Fruit fly (Drosophila melanogaster) whole organism, prepupa: ENCODE results near the gene eIF3h.
A peak's percentile ranks its signal among the peaks of the same experiment; 100 is the strongest.

Source experiments
- CG10631 ChIP-seq: fragments of 200-800 bp; sonication (Bioruptor generic); optimal IDR thresholded peaks from 2 replicates; lab custom pipeline; 2016; ENCODE audit warnings: missing biosample characterization, missing genetic modification characterization
- CG10669 ChIP-seq: fragments of 200-800 bp; sonication (Bioruptor generic); optimal IDR thresholded peaks from 3 replicates; lab custom pipeline; 2018; ENCODE audit warnings: missing biosample characterization, mild to moderate bottlenecking, missing genetic modification characterization, moderate library complexity
- CG11294 ChIP-seq: fragments of 200-800 bp; sonication (Bioruptor generic); IDR thresholded peaks from 2 replicates; pipeline ENCODE4 v1.3.6; 2022; ENCODE audit warnings: missing biosample characterization, missing genetic modification characterization
- CG11762 ChIP-seq: fragments of 200-800 bp; sonication (Bioruptor generic); optimal IDR thresholded peaks from 3 replicates; lab custom pipeline; 2016; ENCODE audit warnings: missing biosample characterization, missing genetic modification characterization; ENCODE audit not compliant: insufficient read depth
- CG11902 ChIP-seq: fragments of 200-800 bp; sonication (Bioruptor generic); optimal IDR thresholded peaks from 3 replicates; lab custom pipeline; 2016; ENCODE audit warnings: missing biosample characterization, missing genetic modification characterization
- CG15336 ChIP-seq: fragments of 200-800 bp; sonication (Bioruptor generic); IDR thresholded peaks from 2 replicates; pipeline ENCODE4 v1.3.6; 2022; ENCODE audit warnings: missing biosample characterization, missing genetic modification characterization
- CG1621 ChIP-seq: fragments of 200-800 bp; sonication (Bioruptor generic); optimal IDR thresholded peaks from 3 replicates; lab custom pipeline; 2018; ENCODE audit warnings: missing biosample characterization, mild to moderate bottlenecking, missing genetic modification characterization
- CG16779 ChIP-seq: fragments of 200-800 bp; sonication (Bioruptor generic); optimal IDR thresholded peaks from 3 replicates; lab custom pipeline; 2017; ENCODE audit warnings: missing biosample characterization, mild to moderate bottlenecking, missing genetic modification characterization
- CG3032 ChIP-seq: fragments of 200-800 bp; optimal IDR thresholded peaks from 2 replicates; lab custom pipeline; 2019; ENCODE audit warnings: missing biosample characterization, mild to moderate bottlenecking, missing genetic modification characterization, moderate library complexity
- CG31627 ChIP-seq: fragments of 200-800 bp; sonication (Bioruptor generic); optimal IDR thresholded peaks from 3 replicates; lab custom pipeline; 2016; ENCODE audit warnings: missing biosample characterization, missing genetic modification characterization
- CG32006 ChIP-seq: fragments of 200-800 bp; sonication (Bioruptor generic); optimal IDR thresholded peaks from 3 replicates; lab custom pipeline; 2017; ENCODE audit warnings: missing biosample characterization, mild to moderate bottlenecking, missing genetic modification characterization
- CG3919 ChIP-seq: fragments of 200-800 bp; sonication (Bioruptor generic); optimal IDR thresholded peaks from 3 replicates; lab custom pipeline; 2016; ENCODE audit warnings: missing biosample characterization, missing genetic modification characterization
- CG6163 ChIP-seq: fragments of 200-800 bp; sonication (Bioruptor generic); IDR thresholded peaks from 3 replicates; pipeline ENCODE4 v1.3.6; 2022; ENCODE audit warnings: missing biosample characterization, missing genetic modification characterization
- CG6276 ChIP-seq: fragments of 200-800 bp; sonication (Bioruptor generic); optimal IDR thresholded peaks from 2 replicates; lab custom pipeline; 2017; ENCODE audit warnings: missing biosample characterization, mild to moderate bottlenecking, missing genetic modification characterization
- CG6792 ChIP-seq: fragments of 200-800 bp; sonication (Bioruptor generic); optimal IDR thresholded peaks from 3 replicates; lab custom pipeline; 2016; ENCODE audit warnings: missing biosample characterization, missing genetic modification characterization
- CG6854 ChIP-seq: fragments of 200-800 bp; sonication (Bioruptor generic); optimal IDR thresholded peaks from 2 replicates; lab custom pipeline; 2017; ENCODE audit warnings: missing biosample characterization, mild to moderate bottlenecking, missing genetic modification characterization
- CG7368 ChIP-seq: fragments of 200-800 bp; sonication (Bioruptor generic); optimal IDR thresholded peaks from 3 replicates; lab custom pipeline; 2016; ENCODE audit warnings: missing biosample characterization, missing genetic modification characterization
- CG8119 ChIP-seq: fragments of 200-800 bp; sonication (Bioruptor generic); IDR thresholded peaks from 3 replicates; pipeline ENCODE4 v1.3.6; 2022; ENCODE audit warnings: missing biosample characterization, missing genetic modification characterization
- CG8319 ChIP-seq: fragments of 200-800 bp; sonication (Bioruptor generic); optimal IDR thresholded peaks from 3 replicates; lab custom pipeline; 2016; ENCODE audit warnings: missing biosample characterization, missing genetic modification characterization
- CG8632 ChIP-seq: fragments of 200-800 bp; sonication (Bioruptor generic); optimal IDR thresholded peaks from 3 replicates; lab custom pipeline; 2016; ENCODE audit warnings: missing biosample characterization, missing genetic modification characterization
- Eip75B ChIP-seq: fragments of 200-800 bp; sonication (Bioruptor generic); optimal IDR thresholded peaks from 3 replicates; lab custom pipeline; 2016; ENCODE audit warnings: missing biosample characterization, missing genetic modification characterization
- Eip78C ChIP-seq: fragments of 200-800 bp; sonication (Bioruptor generic); peaks from one replicate; lab custom pipeline; 2016; ENCODE audit warnings: missing biosample characterization, missing genetic modification characterization
- Ets21C ChIP-seq: fragments of 200-800 bp; sonication (Bioruptor generic); optimal IDR thresholded peaks from 3 replicates; lab custom pipeline; 2016; ENCODE audit warnings: missing biosample characterization, missing genetic modification characterization
- Ets96B ChIP-seq: fragments of 200-800 bp; optimal IDR thresholded peaks from 2 replicates; lab custom pipeline; 2019; ENCODE audit warnings: missing biosample characterization, mild to moderate bottlenecking, missing genetic modification characterization, moderate library complexity
- Hr39 ChIP-seq: fragments of 200-800 bp; sonication (Bioruptor generic); optimal IDR thresholded peaks from 2 replicates; lab custom pipeline; 2016; ENCODE audit warnings: missing biosample characterization, missing genetic modification characterization
- Hr4 ChIP-seq: fragments of 200-800 bp; sonication (Bioruptor generic); optimal IDR thresholded peaks from 3 replicates; lab custom pipeline; 2016; ENCODE audit warnings: missing biosample characterization, missing genetic modification characterization
- Met ChIP-seq: fragments of 200-800 bp; sonication (Bioruptor generic); optimal IDR thresholded peaks from 3 replicates; lab custom pipeline; 2016; ENCODE audit warnings: missing biosample characterization, missing genetic modification characterization
- OdsH ChIP-seq: fragments of 200-800 bp; sonication (Bioruptor generic); optimal IDR thresholded peaks from 3 replicates; lab custom pipeline; 2016; ENCODE audit warnings: missing biosample characterization, missing genetic modification characterization
- Smox ChIP-seq: fragments of 200-800 bp; sonication (Bioruptor generic); optimal IDR thresholded peaks from 3 replicates; lab custom pipeline; 2016; ENCODE audit warnings: missing biosample characterization, missing genetic modification characterization
- Sox102F ChIP-seq: fragments of 200-800 bp; sonication (Bioruptor generic); optimal IDR thresholded peaks from 2 replicates; lab custom pipeline; 2016; ENCODE audit warnings: missing biosample characterization, mild to moderate bottlenecking, missing genetic modification characterization
- Sox14 ChIP-seq: fragments of 200-800 bp; sonication (Bioruptor generic); optimal IDR thresholded peaks from 3 replicates; lab custom pipeline; 2016; ENCODE audit warnings: missing biosample characterization, missing genetic modification characterization
- Sox15 ChIP-seq: fragments of 200-800 bp; sonication (Bioruptor generic); optimal IDR thresholded peaks from 3 replicates; lab custom pipeline; 2016; ENCODE audit warnings: missing biosample characterization, missing genetic modification characterization
- acj6 ChIP-seq: fragments of 200-800 bp; sonication (Bioruptor generic); optimal IDR thresholded peaks from 3 replicates; lab custom pipeline; 2016; ENCODE audit warnings: missing biosample characterization, missing genetic modification characterization
- cyc ChIP-seq: fragments of 200-800 bp; sonication (Bioruptor generic); optimal IDR thresholded peaks from 3 replicates; lab custom pipeline; 2016; ENCODE audit warnings: missing biosample characterization, missing genetic modification characterization
- dsx ChIP-seq: fragments of 200-800 bp; optimal IDR thresholded peaks from 3 replicates; lab custom pipeline; 2019; ENCODE audit warnings: missing biosample characterization, mild to moderate bottlenecking, missing genetic modification characterization, moderate library complexity; ENCODE audit not compliant: poor library complexity, severe bottlenecking
- eg ChIP-seq: fragments of 200-800 bp; sonication (Bioruptor generic); IDR thresholded peaks from 3 replicates; pipeline ENCODE4 v1.3.6; 2022; ENCODE audit warnings: missing biosample characterization, missing genetic modification characterization
- esn ChIP-seq: fragments of 200-800 bp; sonication (Bioruptor generic); optimal IDR thresholded peaks from 2 replicates; lab custom pipeline; 2016; ENCODE audit warnings: missing biosample characterization, mild to moderate bottlenecking, missing genetic modification characterization, moderate library complexity
- fd59A ChIP-seq: fragments of 200-800 bp; sonication (Bioruptor generic); optimal IDR thresholded peaks from 2 replicates; lab custom pipeline; 2017; ENCODE audit warnings: missing biosample characterization, mild to moderate bottlenecking, missing genetic modification characterization, missing genetic modification reagents
- fd85E ChIP-seq: fragments of 200-800 bp; sonication (Bioruptor generic); optimal IDR thresholded peaks from 3 replicates; lab custom pipeline; 2016; ENCODE audit warnings: missing biosample characterization, missing genetic modification characterization
- fkh ChIP-seq: fragments of 200-800 bp; sonication (Bioruptor generic); optimal IDR thresholded peaks from 3 replicates; lab custom pipeline; 2017; ENCODE audit warnings: missing biosample characterization, mild to moderate bottlenecking, missing genetic modification characterization, moderate library complexity
- lz ChIP-seq: fragments of 200-800 bp; sonication (Bioruptor generic); optimal IDR thresholded peaks from 3 replicates; lab custom pipeline; 2016; ENCODE audit warnings: missing biosample characterization, missing genetic modification characterization
- net ChIP-seq: fragments of 200-800 bp; sonication (Bioruptor generic); optimal IDR thresholded peaks from 3 replicates; lab custom pipeline; 2016; ENCODE audit warnings: missing biosample characterization, missing genetic modification characterization
- pdm3 ChIP-seq: fragments of 200-800 bp; sonication (Bioruptor generic); optimal IDR thresholded peaks from 3 replicates; lab custom pipeline; 2016; ENCODE audit warnings: missing biosample characterization, missing genetic modification characterization
- spab ChIP-seq: fragments of 200-800 bp; sonication (Bioruptor generic); optimal IDR thresholded peaks from 2 replicates; lab custom pipeline; 2017; ENCODE audit warnings: missing biosample characterization, mild to moderate bottlenecking, missing genetic modification characterization, missing genetic modification reagents
- ss ChIP-seq, 2 experiments: fragments of 200-800 bp; sonication (Bioruptor generic); optimal IDR thresholded peaks; 2 replicates in 1 of 2; 3 replicates in 1 of 2; lab custom pipeline; 2017 to 2018; ENCODE audit warnings: mild to moderate bottlenecking in 2 of 2, missing biosample characterization in 2 of 2, missing genetic modification characterization in 2 of 2, moderate library complexity in 1 of 2
- svp ChIP-seq: fragments of 200-800 bp; sonication (Bioruptor generic); peaks from one replicate; lab custom pipeline; 2016; ENCODE audit warnings: missing biosample characterization, missing genetic modification characterization
- topi ChIP-seq: fragments of 200-800 bp; sonication (Bioruptor generic); optimal IDR thresholded peaks from 3 replicates; lab custom pipeline; 2016; ENCODE audit warnings: missing biosample characterization, missing genetic modification characterization
- vri ChIP-seq: fragments of 200-800 bp; sonication (Bioruptor generic); optimal IDR thresholded peaks from 3 replicates; lab custom pipeline; 2016; ENCODE audit warnings: missing biosample characterization, mild to moderate bottlenecking, missing genetic modification characterization

Gene eIF3h

DNA sequence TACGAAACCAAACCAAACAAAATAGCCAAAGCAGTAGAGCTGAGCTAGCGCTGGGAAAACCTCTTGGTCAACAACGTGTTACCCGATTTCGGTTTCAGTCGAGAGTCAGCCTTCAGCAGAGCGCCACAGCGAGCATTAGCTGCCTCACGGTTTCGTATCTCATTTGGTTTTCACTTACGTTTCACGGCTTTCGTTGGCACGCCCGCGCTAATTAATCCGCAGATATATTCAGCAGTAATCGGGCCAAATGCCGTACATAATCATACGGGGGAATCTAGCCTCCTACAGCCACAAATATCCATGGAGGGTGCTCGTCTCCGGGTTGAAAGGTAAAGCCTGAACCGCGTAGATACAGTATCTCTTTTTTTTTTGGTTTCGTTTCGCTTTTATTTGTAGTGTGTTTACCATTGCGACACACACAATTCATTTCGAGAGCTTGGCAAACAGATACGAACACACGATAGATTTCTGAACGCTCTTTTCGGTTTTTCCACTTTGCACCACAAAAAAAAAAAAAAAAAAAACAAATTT, 8.5 kb downstream of the eIF3h start, which contains the start of gene CG31650:
Gene CG31650, minus strand, starts transcription at position 352 of the 531 bp plus-strand sequence.
- TF ChIP-seq eg (GFP tag; lab: Robert Waterston, UW) (peak; percentile 14; the same call in 1 of the 3 replicates), fkh (GFP tag; lab: Kevin White, UChicago) (peak; percentile 48), svp (GFP tag; lab: Kevin White, UChicago) (peak; percentile 40), Ets21C (no peak)

dm6 chr2L:5043495-5044146, 9.3 kb downstream of the eIF3h start:
- TF ChIP-seq topi (GFP tag; lab: Kevin White, UChicago) (peak; percentile 62), fd59A (GFP tag; lab: Kevin White, UChicago) (peak; percentile 8), OdsH (GFP tag; lab: Kevin White, UChicago) (peak; percentile 85), CG8632 (peak; percentile 45), Sox14 (peak; percentile 61), CG10631 (GFP tag; lab: Kevin White, UChicago) (peak; percentile 79), CG7368 (GFP tag; lab: Kevin White, UChicago) (peak; percentile 52), acj6 (GFP tag; lab: Kevin White, UChicago) (peak; percentile 77), Eip78C (GFP tag; lab: Kevin White, UChicago) (peak; percentile 75), CG16779 (tag; lab: Kevin White, UChicago) (peak; percentile 63), fd85E (no peak), Sox102F (peak; percentile 70), CG1621 (tag; lab: Kevin White, UChicago) (peak; percentile 49), Sox15 (GFP tag; lab: Kevin White, UChicago) (peak; percentile 30), spab (GFP tag; lab: Kevin White, UChicago) (peak; percentile 50), Met (GFP tag; lab: Kevin White, UChicago) (peak; percentile 50), CG8319 (GFP tag; lab: Kevin White, UChicago) (peak; percentile 28), CG11902 (peak; percentile 45), dsx (GFP tag; lab: Kevin White, UChicago) (peak; percentile 47), CG6854 (GFP tag; lab: Kevin White, UChicago) (no peak), CG6276 (GFP tag; lab: Kevin White, UChicago) (peak; percentile 72), esn (peak; percentile 70), CG6792 (GFP tag; lab: Kevin White, UChicago) (peak; percentile 53), cyc (GFP tag; lab: Kevin White, UChicago) (peak; percentile 56), eg (GFP tag; lab: Robert Waterston, UW) (peak; percentile 84), CG8119 (GFP tag; lab: Robert Waterston, UW) (peak; percentile 74), net (GFP tag; lab: Kevin White, UChicago) (peak; percentile 68), Smox (GFP tag; lab: Kevin White, UChicago) (peak; percentile 61), CG32006 (GFP tag; lab: Kevin White, UChicago) (peak; percentile 87), Eip75B (GFP tag; lab: Kevin White, UChicago) (peak; percentile 53), CG15336 (peak; percentile 67), CG11294 (peak; percentile 67), Hr4 (peak; percentile 79), lz (GFP tag; lab: Kevin White, UChicago) (peak; percentile 68), CG3919 (GFP tag; lab: Kevin White, UChicago) (peak; percentile 69), CG6163 (GFP tag; lab: Robert Waterston, UW) (peak; percentile 86), CG11762 (peak; percentile 30), ss (GFP tag; optimal IDR thresholded peaks at IDR 0.05; lab: Kevin White, UChicago) (peak; percentile 25 to 27), vri (GFP tag; lab: Kevin White, UChicago) (no peak), CG10669 (GFP tag; lab: Kevin White, UChicago) (peak; percentile 66), CG31627 (GFP tag; lab: Kevin White, UChicago) (peak; percentile 73), pdm3 (GFP tag; lab: Kevin White, UChicago) (peak; percentile 80), Hr39 (GFP tag; lab: Kevin White, UChicago) (peak; percentile 72), CG3032 (tag; lab: Kevin White, UChicago) (peak; percentile 59), fkh (GFP tag; lab: Kevin White, UChicago) (no peak), Ets96B (tag; lab: Kevin White, UChicago) (peak; percentile 57)
